Fruit fly (Drosophila melanogaster): ENCODE data around the gene CG15399.

DNA sequence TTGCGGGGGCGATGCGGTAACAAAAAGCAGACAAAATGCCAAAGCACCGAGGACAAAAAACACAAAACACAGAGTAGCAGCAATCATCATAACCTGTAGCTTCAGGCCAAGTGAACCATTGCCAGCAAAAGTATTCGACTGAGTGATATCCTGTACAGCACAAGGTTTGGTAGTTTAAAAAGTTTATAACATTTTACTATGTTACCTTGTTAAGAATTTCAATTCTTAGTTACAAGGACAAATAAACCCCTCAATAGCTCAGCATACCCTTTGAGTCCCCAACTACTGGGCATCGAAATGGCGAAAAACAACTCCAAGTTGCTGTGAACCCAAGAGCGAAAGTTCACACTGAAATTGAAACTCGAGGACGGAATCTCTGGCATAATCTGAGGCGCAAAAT is 48.5 kb downstream of the CG15399 start:
- TF ChIP-seq CG8478 (optimal IDR thresholded peaks at IDR 0.05) (no peak), psq (optimal IDR thresholded peaks at IDR 0.05) (no peak), pan (optimal IDR thresholded peaks at IDR 0.05) (no peak), usp (GFP tag; optimal IDR thresholded peaks at IDR 0.05) (no peak)
